Worm (Caenorhabditis elegans): Measurements from ENCODE around the gene gyg-2.

gyg-2 gene

ce11 chrV:16746231-16746990, at the start of gene gyg-2:
TSS of gene gyg-2 (minus strand) at chrV:16746258.
- TF ChIP-seq flt-1 (GFP tag; IDR thresholded peaks at IDR 0.05) (no peak), scrt-1 (GFP tag; IDR thresholded peaks at IDR 0.05) (no peak), ceh-36 (tag; optimal IDR thresholded peaks at IDR 0.05) (no peak), tbx-11 (GFP tag; IDR thresholded peaks at IDR 0.05) (no peak), sea-1 (GFP tag; conservative IDR thresholded peaks at IDR 0.05) (no peak), ceh-13 (GFP tag; optimal IDR thresholded peaks at IDR 0.05) (no peak), hmg-4 (GFP tag; optimal IDR thresholded peaks at IDR 0.05) (no peak)

- no peak for TF ChIP-seq ama-1 (optimal IDR thresholded peaks at IDR 0.05)
- 0 out of 2 replicates have a peak, but pooled peaks have one; percentile 18 for TF ChIP-seq flt-1 (GFP tag; IDR thresholded peaks at IDR 0.05)
Measured at ce11 chrV:16794828-16795354, 48.8 kb upstream of the gyg-2 start, which contains the start of the genes ctps-1 and pus-1. TSS of gene ctps-1 (plus strand) at chrV:16794878. TSS of gene pus-1 (minus strand) at chrV:16794952.

- TF ChIP-seq B0310.2 (tag; optimal IDR thresholded peaks at IDR 0.05) (no peak), ets-7 (tag; optimal IDR thresholded peaks at IDR 0.05) (no peak), aly-1 (tag; optimal IDR thresholded peaks at IDR 0.05) (no peak), pes-1 (GFP tag; IDR thresholded peaks at IDR 0.05) (no peak), ceh-13 (GFP tag; optimal IDR thresholded peaks at IDR 0.05) (no peak), ama-1 (optimal IDR thresholded peaks at IDR 0.05) (no peak), hnd-1 (tag; optimal IDR thresholded peaks at IDR 0.05) (no peak), scrt-1 (GFP tag; IDR thresholded peaks at IDR 0.05) (no peak), F13C5.2 (tag; optimal IDR thresholded peaks at IDR 0.05) (no peak)
Measured at ce11 chrV:16794079-16794478, 48.0 kb upstream of the gyg-2 start.

- no peak for TF ChIP-seq hmg-4 (GFP tag; optimal IDR thresholded peaks at IDR 0.05)
- TF ChIP-seq tbx-37 (GFP tag; conservative IDR thresholded peaks at IDR 0.05): no peak
- no peak for TF ChIP-seq ets-7 (tag; optimal IDR thresholded peaks at IDR 0.05)
- no peak for TF ChIP-seq hnd-1 (tag; optimal IDR thresholded peaks at IDR 0.05)
- TF ChIP-seq tra-4 (tag; optimal IDR thresholded peaks at IDR 0.05): no peak
- no peak for TF ChIP-seq ceh-36 (tag; optimal IDR thresholded peaks at IDR 0.05)
- no peak for TF ChIP-seq scrt-1 (GFP tag; IDR thresholded peaks at IDR 0.05)
- TF ChIP-seq ceh-13 (GFP tag; optimal IDR thresholded peaks at IDR 0.05): no peak
- no peak for TF ChIP-seq aly-1 (tag; optimal IDR thresholded peaks at IDR 0.05)
- no peak for TF ChIP-seq flt-1 (GFP tag; IDR thresholded peaks at IDR 0.05)
- no peak for TF ChIP-seq ama-1 (optimal IDR thresholded peaks at IDR 0.05)
- TF ChIP-seq pes-1 (GFP tag; IDR thresholded peaks at IDR 0.05): no peak
- no peak for TF ChIP-seq B0310.2 (tag; optimal IDR thresholded peaks at IDR 0.05)
- TF ChIP-seq tbx-11 (GFP tag; IDR thresholded peaks at IDR 0.05): no peak
- no peak for TF ChIP-seq hmbx-1 (tag; optimal IDR thresholded peaks at IDR 0.05)
- TF ChIP-seq sea-1 (GFP tag; conservative IDR thresholded peaks at IDR 0.05): no peak
- TF ChIP-seq F13C5.2 (tag; optimal IDR thresholded peaks at IDR 0.05): no peak
Measured at ce11 chrV:16793312-16793711, 47.3 kb upstream of the gyg-2 start.

- TF ChIP-seq B0310.2 (tag; optimal IDR thresholded peaks at IDR 0.05) (no peak), ets-7 (tag; optimal IDR thresholded peaks at IDR 0.05) (no peak), ceh-13 (GFP tag; optimal IDR thresholded peaks at IDR 0.05) (no peak), ama-1 (optimal IDR thresholded peaks at IDR 0.05) (no peak), hmg-4 (GFP tag; optimal IDR thresholded peaks at IDR 0.05) (no peak), tbx-37 (GFP tag; conservative IDR thresholded peaks at IDR 0.05) (no peak), hnd-1 (tag; optimal IDR thresholded peaks at IDR 0.05) (no peak), scrt-1 (GFP tag; IDR thresholded peaks at IDR 0.05) (no peak), pes-1 (GFP tag; IDR thresholded peaks at IDR 0.05) (no peak), aly-1 (tag; optimal IDR thresholded peaks at IDR 0.05) (no peak), flt-1 (GFP tag; IDR thresholded peaks at IDR 0.05) (no peak), F13C5.2 (tag; optimal IDR thresholded peaks at IDR 0.05) (no peak)
Measured at ce11 chrV:16792717-16793116, 46.7 kb upstream of the gyg-2 start.

- TF ChIP-seq ama-1 (optimal IDR thresholded peaks at IDR 0.05) (no peak), hmbx-1 (tag; optimal IDR thresholded peaks at IDR 0.05) (no peak), B0310.2 (tag; optimal IDR thresholded peaks at IDR 0.05) (no peak), hnd-1 (tag; optimal IDR thresholded peaks at IDR 0.05) (no peak), tra-4 (tag; optimal IDR thresholded peaks at IDR 0.05) (no peak)
Measured at ce11 chrV:16788967-16789366, 42.9 kb upstream of the gyg-2 start, which contains the start of gene immt-2. TSS of gene immt-2 (plus strand) at chrV:16789267.

DNA sequence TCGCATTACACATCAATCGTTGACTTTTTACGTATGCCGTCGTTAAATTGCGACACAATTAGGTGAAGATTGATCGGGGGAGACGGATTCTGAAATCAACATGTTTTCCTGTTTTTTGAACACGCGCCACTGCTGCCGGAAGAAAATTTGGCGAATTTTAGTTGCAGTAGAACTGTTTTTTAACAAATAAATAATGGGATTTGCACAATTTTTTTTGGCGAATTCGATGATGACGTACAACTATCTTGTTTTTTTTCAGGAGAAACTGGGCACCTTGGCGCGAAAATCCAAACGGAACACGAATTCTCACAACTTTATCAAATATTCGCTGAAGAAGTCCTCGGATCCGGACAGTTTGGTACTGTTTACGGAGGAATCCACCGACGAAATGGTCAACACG, 40.0 kb upstream of the gyg-2 start:
- no peak for TF ChIP-seq sea-1 (GFP tag; conservative IDR thresholded peaks at IDR 0.05)
- no peak for TF ChIP-seq hmg-4 (GFP tag; optimal IDR thresholded peaks at IDR 0.05)

ce11 chrV:16784806-16785205, 38.7 kb upstream of the gyg-2 start:
- TF ChIP-seq F13C5.2 (tag; optimal IDR thresholded peaks at IDR 0.05) (no peak), hmbx-1 (tag; optimal IDR thresholded peaks at IDR 0.05) (no peak), aly-1 (tag; optimal IDR thresholded peaks at IDR 0.05) (no peak), B0310.2 (tag; optimal IDR thresholded peaks at IDR 0.05) (no peak), ceh-36 (tag; optimal IDR thresholded peaks at IDR 0.05) (no peak), tra-4 (tag; optimal IDR thresholded peaks at IDR 0.05) (no peak), flt-1 (GFP tag; IDR thresholded peaks at IDR 0.05) (no peak), pes-1 (GFP tag; IDR thresholded peaks at IDR 0.05) (no peak)

All from whole organism, early embryonic.